Worm (Caenorhabditis elegans) whole organism, dauer: ENCODE results near the gene C11D2.4.

Source experiments
- unc-62 ChIP-seq: sonication (generic microtip); optimal IDR thresholded peaks from 2 replicates; lab custom pipeline; 2017; ENCODE audit warnings: missing biosample characterization, missing genetic modification reagents, missing genetic modification characterization

Gene C11D2.4

DNA sequence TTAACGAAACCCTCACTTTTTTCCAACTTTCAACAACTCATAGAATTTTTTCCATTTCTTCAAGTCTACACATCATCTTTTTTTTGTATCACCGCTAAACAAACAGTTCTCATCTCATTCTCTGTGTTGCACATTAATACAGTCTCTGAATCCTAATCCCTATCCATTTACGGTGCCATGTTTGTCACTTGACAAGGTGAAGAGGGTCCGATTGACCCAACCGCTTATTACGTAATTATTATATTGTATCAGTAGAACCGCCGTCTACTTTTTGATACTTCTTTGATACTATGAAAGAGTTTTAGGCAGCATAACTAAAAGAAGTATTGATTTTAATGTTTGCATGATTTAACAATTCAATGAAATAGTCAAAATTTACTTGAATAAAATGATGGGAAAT lies 22.1 kb downstream of the C11D2.4 start:
- no peak for TF ChIP-seq unc-62 (GFP tag; lab: Kevin White, UChicago)

DNA sequence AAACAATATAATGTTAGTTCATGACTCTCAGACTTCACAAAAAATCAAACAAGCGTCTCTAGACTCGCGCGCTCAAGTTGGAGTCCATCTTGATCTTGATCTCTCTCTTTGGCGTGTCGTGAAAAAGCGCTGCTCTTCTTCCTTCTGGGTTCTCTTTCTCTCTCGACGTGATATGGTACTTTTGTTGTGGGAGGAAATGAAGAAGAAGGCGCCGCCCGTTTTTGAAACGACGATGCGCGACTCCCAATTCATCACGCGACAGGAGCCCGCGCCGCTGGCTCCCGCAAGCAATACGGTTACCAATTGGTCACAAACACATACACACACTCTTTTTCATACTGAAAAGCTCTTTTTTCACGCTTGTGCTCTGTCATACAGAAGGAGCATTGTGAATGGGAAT lies 26.3 kb downstream of the C11D2.4 start:
- no peak for TF ChIP-seq unc-62 (GFP tag; lab: Kevin White, UChicago)

DNA sequence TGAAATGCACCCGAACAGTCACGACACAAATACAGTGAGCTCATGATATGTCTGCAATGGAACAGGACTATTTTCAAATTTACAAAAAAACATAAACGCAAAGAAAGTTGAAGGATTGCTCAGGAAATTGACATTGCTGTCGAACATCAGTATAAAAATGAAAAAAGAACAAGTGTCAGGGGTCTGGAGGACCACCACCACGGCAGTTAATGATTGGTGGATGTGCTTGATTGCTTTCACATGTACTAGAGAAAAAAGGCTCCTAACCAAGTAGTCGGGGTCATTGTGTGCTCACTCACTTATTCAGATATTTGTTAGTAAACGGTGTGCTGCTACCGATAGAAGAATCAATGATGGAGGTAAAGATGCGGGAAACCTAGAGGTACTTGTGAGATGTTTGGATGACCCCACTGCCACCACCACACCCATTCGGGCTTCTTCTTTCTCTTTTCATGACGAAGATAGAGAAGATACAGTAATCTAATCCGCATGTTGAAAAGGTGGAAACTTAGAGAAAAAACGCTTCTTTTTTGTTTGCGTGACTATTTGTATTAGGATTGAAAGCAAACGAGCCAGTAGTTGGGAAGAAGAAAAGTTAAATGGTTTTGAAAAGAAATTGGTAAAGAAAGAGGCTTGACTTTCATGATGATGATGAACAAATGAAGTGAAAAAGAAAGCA lies 29.4 kb downstream of the C11D2.4 start, which contains the start of gene M03D4.4:
Gene M03D4.4 (minus strand): TSS at position 51 of the 679 bp plus-strand sequence.
- TF ChIP-seq unc-62 (GFP tag; lab: Kevin White, UChicago), result no peak

DNA sequence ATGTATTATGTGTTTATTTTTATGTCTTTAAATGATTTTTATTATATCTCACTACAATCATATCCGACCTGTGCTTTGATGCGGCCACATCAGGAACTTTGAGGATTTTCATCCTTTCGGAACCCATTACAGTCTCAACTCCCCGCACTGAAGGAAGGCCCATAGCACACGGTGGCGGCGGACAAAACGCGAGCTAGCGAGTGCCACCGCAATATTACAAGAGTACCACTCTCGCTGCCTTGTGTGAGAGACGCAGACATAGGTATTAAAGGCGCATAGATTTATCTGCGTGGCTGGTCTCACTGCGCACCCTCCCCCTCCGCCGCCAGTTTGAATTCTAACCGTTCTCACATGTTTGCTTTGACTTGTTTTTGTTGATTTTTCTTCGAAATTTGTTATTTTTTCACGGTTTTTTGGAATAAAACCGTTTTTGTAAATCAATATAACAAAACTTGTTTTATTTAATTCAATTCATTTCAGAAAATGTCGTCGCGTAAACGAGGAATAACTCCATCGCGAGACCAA lies 39.0 kb downstream of the C11D2.4 start, which contains the start of gene zen-4:
Gene zen-4 (plus strand): TSS at position 475 of the 525 bp plus-strand sequence.
- TF ChIP-seq unc-62 (GFP tag; lab: Kevin White, UChicago), result no peak

DNA sequence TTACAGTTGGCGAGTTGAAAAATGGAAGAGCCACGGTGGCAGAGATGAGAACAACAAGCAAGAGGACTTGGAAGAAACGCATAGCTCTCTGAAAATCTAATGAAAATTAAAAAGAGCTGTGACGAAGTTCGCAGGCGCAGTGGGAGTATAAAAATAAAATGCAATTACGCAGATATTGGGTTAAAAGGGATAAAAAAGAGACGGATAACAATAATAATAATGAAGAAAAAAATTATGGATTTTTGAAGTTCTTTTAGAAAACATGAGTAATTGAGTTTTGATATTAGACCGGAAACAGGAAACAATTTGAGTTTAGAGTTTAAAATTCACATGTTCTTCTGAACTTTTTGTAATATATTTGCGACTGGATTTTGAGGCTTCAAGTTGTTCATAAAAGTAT lies 44.5 kb downstream of the C11D2.4 start, which contains the start of gene M03D4.3:
Gene M03D4.3 (minus strand): TSS at position 101 of the 400 bp plus-strand sequence.
- no peak for TF ChIP-seq unc-62 (GFP tag; lab: Kevin White, UChicago)

DNA sequence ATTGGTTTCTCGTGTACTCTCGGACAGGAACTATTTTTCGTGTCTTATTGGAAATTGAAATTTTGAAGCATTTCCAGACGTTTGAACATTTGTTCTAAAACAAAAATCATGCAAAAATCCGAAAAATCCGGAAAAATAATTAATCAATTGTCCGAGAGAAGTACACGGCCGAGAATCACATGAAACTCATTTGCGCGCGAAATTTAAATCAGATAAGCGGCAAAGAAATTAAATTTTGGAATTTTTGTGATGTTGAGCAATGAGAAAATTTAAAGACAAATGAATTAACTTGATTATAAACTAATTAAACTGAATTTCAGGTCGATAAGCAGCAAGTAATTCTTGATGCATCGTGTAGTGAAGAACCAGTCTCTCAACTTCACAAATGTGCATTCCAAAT lies 48.1 kb downstream of the C11D2.4 start:
- TF ChIP-seq unc-62 (GFP tag; lab: Kevin White, UChicago), result no peak
